Fruit fly (Drosophila melanogaster) whole organism, prepupa: ENCODE results near the gene Gs2.

Experiments used
- CG1621 ChIP-seq: fragments of 200-800 bp; sonication (Bioruptor generic); optimal IDR thresholded peaks from 3 replicates; lab custom pipeline; 2018; ENCODE audit warnings: missing biosample characterization, mild to moderate bottlenecking, missing genetic modification characterization
- CG7368 ChIP-seq: fragments of 200-800 bp; sonication (Bioruptor generic); optimal IDR thresholded peaks from 3 replicates; lab custom pipeline; 2016; ENCODE audit warnings: missing biosample characterization, missing genetic modification characterization
- Hr39 ChIP-seq: fragments of 200-800 bp; sonication (Bioruptor generic); optimal IDR thresholded peaks from 2 replicates; lab custom pipeline; 2016; ENCODE audit warnings: missing biosample characterization, missing genetic modification characterization
- achi ChIP-seq: fragments of 200-800 bp; sonication (Bioruptor generic); optimal IDR thresholded peaks from 3 replicates; lab custom pipeline; 2016; ENCODE audit warnings: missing biosample characterization, missing genetic modification characterization
- acj6 ChIP-seq: fragments of 200-800 bp; sonication (Bioruptor generic); optimal IDR thresholded peaks from 3 replicates; lab custom pipeline; 2016; ENCODE audit warnings: missing biosample characterization, missing genetic modification characterization
- topi ChIP-seq: fragments of 200-800 bp; sonication (Bioruptor generic); optimal IDR thresholded peaks from 3 replicates; lab custom pipeline; 2016; ENCODE audit warnings: missing biosample characterization, missing genetic modification characterization

- TF ChIP-seq CG1621 (tag; lab: Kevin White, UChicago) = peak; percentile 99
- peak; percentile 71 for TF ChIP-seq acj6 (GFP tag; lab: Kevin White, UChicago)
- peak; percentile 34 for TF ChIP-seq topi
- TF ChIP-seq CG7368 (GFP tag; lab: Kevin White, UChicago) = no peak
- peak; percentile 48 for TF ChIP-seq Hr39 (GFP tag; lab: Kevin White, UChicago)
- TF ChIP-seq achi (GFP tag; lab: Kevin White, UChicago) = no peak
These were observed 31.7 kb downstream of the Gs2 start, which contains the start of the genes Evi5 and HP5 for dm6 chrX:11454189-11454882.
